Fruit fly (Drosophila melanogaster): Measurements from ENCODE around the gene CG3939.
A peak's percentile ranks its signal among the peaks of the same experiment; 100 is the strongest.

DNA sequence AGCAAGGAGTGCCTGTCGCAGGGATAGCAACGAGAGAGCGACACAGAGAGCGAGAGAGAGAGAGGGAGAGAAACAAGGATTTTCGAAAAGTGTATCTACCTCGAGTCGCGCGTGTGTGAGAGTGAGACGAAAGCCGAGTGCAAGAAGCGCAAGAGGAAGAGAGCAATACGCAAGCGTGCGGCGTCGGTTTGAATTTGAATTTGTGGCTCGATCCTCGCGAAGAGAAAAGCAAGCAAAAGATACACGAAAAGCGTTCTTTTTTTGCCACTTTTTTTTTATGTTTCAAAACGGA lies 39.8 kb upstream of the CG3939 start:
- TF ChIP-seq ss (GFP tag; optimal IDR thresholded peaks at IDR 0.05), result peak in 1 of 2 experiments; percentile 28
- no peak for TF ChIP-seq esn (GFP tag; optimal IDR thresholded peaks at IDR 0.05)
- no peak for TF ChIP-seq Gug (GFP tag; IDR thresholded peaks at IDR 0.05)
- no peak for TF ChIP-seq achi (GFP tag; optimal IDR thresholded peaks at IDR 0.05)
- TF ChIP-seq Ets21C (GFP tag; optimal IDR thresholded peaks at IDR 0.05), result no peak
- TF ChIP-seq Blimp-1 (GFP tag; optimal IDR thresholded peaks at IDR 0.05), result no peak
- TF ChIP-seq fkh (GFP tag; optimal IDR thresholded peaks at IDR 0.05), result no peak
- TF ChIP-seq Eip93F (GFP tag; optimal IDR thresholded peaks at IDR 0.05), result no peak
- TF ChIP-seq eg (GFP tag; IDR thresholded peaks at IDR 0.05), result no peak

Measured in whole organism, prepupa.